Worm (Caenorhabditis elegans) whole organism, midembryonic: ENCODE data around the gene Y75B8A.63.

Experiments
- T22C8.4 ChIP-seq: fragments of 200-800 bp; sonication (Bioruptor generic); IDR thresholded peaks from 2 replicates; pipeline ENCODE4 v1.3.6; 2022; ENCODE audit warnings: missing genetic modification characterization, missing compliant biosample characterization
- cog-1 ChIP-seq: sonication (generic microtip); optimal IDR thresholded peaks from 2 replicates; lab custom pipeline; 2016; ENCODE audit warnings: missing genetic modification characterization, missing compliant biosample characterization
- flt-1 ChIP-seq: fragments of 200-800 bp; sonication (Bioruptor generic); IDR thresholded peaks from 2 replicates; pipeline ENCODE4 v1.3.6; 2022; ENCODE audit warnings: missing genetic modification characterization, missing compliant biosample characterization
- klf-2 ChIP-seq: fragments of 200-800 bp; sonication (Bioruptor generic); conservative IDR thresholded peaks from 2 replicates; pipeline ENCODE4 v1.3.6; 2022; ENCODE audit warnings: missing genetic modification reagents, missing genetic modification characterization, missing compliant biosample characterization
- med-1 ChIP-seq: sonication (generic microtip); optimal IDR thresholded peaks from 2 replicates; lab custom pipeline; 2017; ENCODE audit warnings: missing genetic modification characterization, mild to moderate bottlenecking, missing compliant biosample characterization, antibody characterized with exemption, missing genetic modification reagents; ENCODE audit not compliant: insufficient read depth
- ref-1 ChIP-seq: fragments of 200-800 bp; sonication (Bioruptor generic); conservative IDR thresholded peaks from 2 replicates; pipeline ENCODE4 v1.3.6; 2022; ENCODE audit warnings: missing genetic modification reagents, missing genetic modification characterization, missing compliant biosample characterization
- tab-1 ChIP-seq: fragments of 200-800 bp; sonication (Bioruptor generic); IDR thresholded peaks from 2 replicates; pipeline ENCODE4 v1.3.6; 2022; ENCODE audit warnings: missing genetic modification characterization, missing compliant biosample characterization
- ztf-23 ChIP-seq: fragments of 200-800 bp; sonication (Bioruptor generic); IDR thresholded peaks from 2 replicates; pipeline ENCODE4 v1.3.6; 2022; ENCODE audit warnings: missing genetic modification reagents, missing genetic modification characterization, missing compliant biosample characterization
- ztf-29 ChIP-seq: fragments of 200-800 bp; sonication (Bioruptor generic); IDR thresholded peaks from 2 replicates; pipeline ENCODE4 v1.3.6; 2022; ENCODE audit warnings: missing genetic modification reagents, missing genetic modification characterization, missing compliant biosample characterization

Gene Y75B8A.63

ce11 chrIII:12344940-12345339 lies 17.2 kb downstream of the Y75B8A.63 start:
- no peak for TF ChIP-seq klf-2 (GFP tag; lab: Robert Waterston, UW)
- no peak for TF ChIP-seq T22C8.4
- no peak for TF ChIP-seq flt-1 (GFP tag; lab: Robert Waterston, UW)
- no peak for TF ChIP-seq ref-1 (GFP tag; lab: Robert Waterston, UW)
- TF ChIP-seq ztf-29 (GFP tag; lab: Robert Waterston, UW) = no peak
- no peak for TF ChIP-seq cog-1 (tag; lab: Kevin White, UChicago)
- no peak for TF ChIP-seq tab-1 (GFP tag; lab: Robert Waterston, UW)
- TF ChIP-seq ztf-23 = no peak
- TF ChIP-seq med-1 (GFP tag; lab: Kevin White, UChicago) = no peak

- TF ChIP-seq cog-1 (tag; lab: Kevin White, UChicago) = no peak
- no peak for TF ChIP-seq tab-1 (GFP tag; lab: Robert Waterston, UW)
- no peak for TF ChIP-seq ref-1 (GFP tag; lab: Robert Waterston, UW)
- TF ChIP-seq ztf-29 (GFP tag; lab: Robert Waterston, UW) = no peak
- no peak for TF ChIP-seq T22C8.4
These were observed 21.3 kb downstream of the Y75B8A.63 start for ce11 chrIII:12349027-12349426.

ce11 chrIII:12351301-12351700 lies 23.6 kb downstream of the Y75B8A.63 start, which contains the start of the genes pph-4.1 and Y75B8A.31:
pph-4.1 (minus strand) TSS chrIII:12351336.
Y75B8A.31 (plus strand) TSS chrIII:12351642.
- TF ChIP-seq klf-2 (GFP tag; lab: Robert Waterston, UW) (0 out of 2 replicates have a peak, but pooled peaks have one; percentile 55), ref-1 (GFP tag; lab: Robert Waterston, UW) (no peak), cog-1 (tag; lab: Kevin White, UChicago) (peak; percentile 54), flt-1 (GFP tag; lab: Robert Waterston, UW) (peak; percentile 76; the same call in 1 of the 2 replicates), ztf-23 (peak; percentile 69; the same call in 1 of the 2 replicates)

ce11 chrIII:12356588-12356987 lies 28.8 kb downstream of the Y75B8A.63 start:
- no peak for TF ChIP-seq med-1 (GFP tag; lab: Kevin White, UChicago)
- TF ChIP-seq klf-2 (GFP tag; lab: Robert Waterston, UW) = no peak
- TF ChIP-seq cog-1 (tag; lab: Kevin White, UChicago) = no peak
- TF ChIP-seq tab-1 (GFP tag; lab: Robert Waterston, UW) = no peak
- TF ChIP-seq flt-1 (GFP tag; lab: Robert Waterston, UW) = no peak
- no peak for TF ChIP-seq T22C8.4
- TF ChIP-seq ref-1 (GFP tag; lab: Robert Waterston, UW) = no peak
- TF ChIP-seq ztf-29 (GFP tag; lab: Robert Waterston, UW) = no peak
- TF ChIP-seq ztf-23 = no peak

- TF ChIP-seq ztf-29 (GFP tag; lab: Robert Waterston, UW) (no peak), cog-1 (tag; lab: Kevin White, UChicago) (no peak), med-1 (GFP tag; lab: Kevin White, UChicago) (no peak), ztf-23 (no peak), ref-1 (GFP tag; lab: Robert Waterston, UW) (no peak), T22C8.4 (no peak), klf-2 (GFP tag; lab: Robert Waterston, UW) (no peak), flt-1 (GFP tag; lab: Robert Waterston, UW) (no peak), tab-1 (GFP tag; lab: Robert Waterston, UW) (no peak)
These were observed 30.7 kb downstream of the Y75B8A.63 start, which contains the start of gene Y75B8A.32 for ce11 chrIII:12358461-12358860. Y75B8A.32 (minus strand) TSS chrIII:12358561.

ce11 chrIII:12359265-12359664 lies 31.5 kb downstream of the Y75B8A.63 start, which contains the start of gene Y75B8A.34:
Y75B8A.34 (plus strand) TSS chrIII:12359565.
- TF ChIP-seq tab-1 (GFP tag; lab: Robert Waterston, UW) = no peak

- TF ChIP-seq T22C8.4 (no peak), flt-1 (GFP tag; lab: Robert Waterston, UW) (peak; percentile 66; the same call in 1 of the 2 replicates)
These were observed 39.3 kb downstream of the Y75B8A.63 start, which contains the start of gene Y75B8A.33 for ce11 chrIII:12366989-12367557. Y75B8A.33 (minus strand) TSS chrIII:12367373.

- TF ChIP-seq T22C8.4 (peak; percentile 6; the same call in 1 of the 2 replicates), tab-1 (GFP tag; lab: Robert Waterston, UW) (no peak), klf-2 (GFP tag; lab: Robert Waterston, UW) (0 out of 2 replicates have a peak, but pooled peaks have one; percentile 15)
These were observed 40.1 kb downstream of the Y75B8A.63 start for ce11 chrIII:12367891-12368290.

- TF ChIP-seq klf-2 (GFP tag; lab: Robert Waterston, UW) (no peak), ztf-29 (GFP tag; lab: Robert Waterston, UW) (peak; percentile 17; the same call in 1 of the 2 replicates), ref-1 (GFP tag; lab: Robert Waterston, UW) (no peak), tab-1 (GFP tag; lab: Robert Waterston, UW) (peak; percentile 37; the same call in 1 of the 2 replicates), cog-1 (tag; lab: Kevin White, UChicago) (no peak), T22C8.4 (0 out of 2 replicates have a peak, but pooled peaks have one; percentile 37), med-1 (GFP tag; lab: Kevin White, UChicago) (no peak), flt-1 (GFP tag; lab: Robert Waterston, UW) (peak; percentile 34; the same call in 1 of the 2 replicates), ztf-23 (no peak; the same call in 1 of the 2 replicates)
These were observed 40.9 kb downstream of the Y75B8A.63 start, which contains the start of gene his-72 for ce11 chrIII:12368462-12369306. his-72 (minus strand) TSS chrIII:12369050.
